Worm (Caenorhabditis elegans) whole organism, mixed stage, embryonic: ENCODE results near the gene ttr-40.

ENCODE experiments used
- elt-3 ChIP-seq: fragments of 150-350 bp; optimal IDR thresholded peaks from 2 replicates; lab custom pipeline; 2014; ENCODE audit warnings: missing biosample characterization, missing genetic modification characterization
- lin-13 ChIP-seq: fragments of 150-350 bp; optimal IDR thresholded peaks from 2 replicates; lab custom pipeline; 2014; ENCODE audit warnings: missing biosample characterization, missing genetic modification characterization
- nhr-237 ChIP-seq: fragments of 150-350 bp; optimal IDR thresholded peaks from 2 replicates; lab custom pipeline; 2014; ENCODE audit warnings: missing biosample characterization, missing genetic modification characterization
- nhr-28 ChIP-seq: fragments of 150-350 bp; optimal IDR thresholded peaks from 2 replicates; lab custom pipeline; 2014; ENCODE audit warnings: missing biosample characterization, missing genetic modification characterization
- nhr-76 ChIP-seq: sonication (generic microtip); optimal IDR thresholded peaks from 2 replicates; lab custom pipeline; 2017; ENCODE audit warnings: missing biosample characterization, missing genetic modification characterization
- snpc-4 ChIP-seq: fragments of 150-350 bp; optimal IDR thresholded peaks from 2 replicates; lab custom pipeline; 2014; ENCODE audit warnings: missing biosample characterization, missing genetic modification characterization
- sptf-1 ChIP-seq: sonication (generic microtip); optimal IDR thresholded peaks from 2 replicates; lab custom pipeline; 2017; ENCODE audit warnings: mild to moderate bottlenecking, missing genetic modification characterization, moderate library complexity, missing compliant biosample characterization
- unc-39 ChIP-seq: fragments of 150-350 bp; optimal IDR thresholded peaks from 2 replicates; lab custom pipeline; 2014; ENCODE audit warnings: missing biosample characterization, missing genetic modification characterization
- unc-62 ChIP-seq: fragments of 150-350 bp; optimal IDR thresholded peaks from 2 replicates; lab custom pipeline; 2014; ENCODE audit warnings: missing biosample characterization, missing genetic modification reagents, missing genetic modification characterization

DNA sequence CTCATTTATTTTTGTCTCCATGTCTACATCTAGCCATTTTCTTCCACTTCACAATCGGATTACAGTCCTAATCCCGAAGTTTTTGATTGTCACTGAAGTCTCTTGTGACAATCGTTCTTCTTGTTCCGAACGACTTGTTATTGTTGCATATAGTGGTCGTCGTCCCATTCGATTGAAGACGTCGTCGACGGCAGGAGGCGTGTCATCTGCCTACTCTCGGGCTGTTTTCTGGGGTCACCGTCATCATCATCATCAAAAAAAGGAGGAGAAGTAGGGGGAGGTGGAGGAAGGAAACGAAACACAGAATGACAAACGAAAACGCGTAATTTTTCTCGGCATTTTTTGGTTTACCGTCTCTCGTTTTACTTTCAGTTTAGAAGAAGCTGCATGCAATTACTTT, 50.2 kb downstream of the ttr-40 start, which contains the start of gene F44A2.3:
- TF ChIP-seq nhr-237 (tag; lab: Kevin White, UChicago) (no peak), nhr-76 (tag; lab: Kevin White, UChicago) (no peak), sptf-1 (tag; lab: Kevin White, UChicago) (no peak), nhr-28 (tag; lab: Kevin White, UChicago) (no peak), unc-62 (GFP tag; lab: Kevin White, UChicago) (no peak), lin-13 (no peak), elt-3 (no peak), snpc-4 (tag; lab: Kevin White, UChicago) (no peak), unc-39 (tag; lab: Kevin White, UChicago) (no peak)
